Worm (Caenorhabditis elegans) whole organism, L3 larva: ENCODE results near the gene mpst-3.

Experiments used
- R02D3.7 ChIP-seq: fragments of 150-350 bp; optimal IDR thresholded peaks from 2 replicates; lab custom pipeline; 2014; ENCODE audit warnings: missing biosample characterization, missing genetic modification characterization
- ZK546.5 ChIP-seq: sonication (generic microtip); optimal IDR thresholded peaks from 2 replicates; lab custom pipeline; 2017; ENCODE audit warnings: missing biosample characterization, missing genetic modification characterization
- aly-2 ChIP-seq: fragments of 150-350 bp; optimal IDR thresholded peaks from 2 replicates; lab custom pipeline; 2014; ENCODE audit warnings: missing biosample characterization, missing genetic modification characterization
- ama-1 ChIP-seq: fragments of 150-350 bp; optimal IDR thresholded peaks from 2 replicates; lab custom pipeline; 2018
- ceh-28 ChIP-seq: fragments of 150-350 bp; optimal IDR thresholded peaks from 2 replicates; lab custom pipeline; 2014; ENCODE audit warnings: missing biosample characterization, missing genetic modification reagents, missing genetic modification characterization
- ceh-82 ChIP-seq: fragments of 150-350 bp; optimal IDR thresholded peaks from 2 replicates; lab custom pipeline; 2014; ENCODE audit warnings: missing biosample characterization, missing genetic modification characterization
- ceh-9 ChIP-seq: sonication (generic microtip); optimal IDR thresholded peaks from 2 replicates; lab custom pipeline; 2018; ENCODE audit warnings: missing biosample characterization, missing genetic modification characterization
- daf-12 ChIP-seq: fragments of 150-350 bp; optimal IDR thresholded peaks from 2 replicates; lab custom pipeline; 2014; ENCODE audit warnings: missing biosample characterization, missing genetic modification reagents, missing genetic modification characterization
- egl-27 ChIP-seq: sonication (generic microtip); optimal IDR thresholded peaks from 4 replicates; lab custom pipeline; 2017; ENCODE audit warnings: missing biosample characterization, missing genetic modification reagents, missing genetic modification characterization
- egl-5 ChIP-seq: fragments of 150-350 bp; optimal IDR thresholded peaks from 2 replicates; lab custom pipeline; 2017; ENCODE audit warnings: missing biosample characterization, missing genetic modification reagents, missing genetic modification characterization, inconsistent platforms
- elt-2 ChIP-seq: sonication (generic microtip); optimal IDR thresholded peaks from 2 replicates; lab custom pipeline; 2016; ENCODE audit warnings: missing genetic modification reagents, mild to moderate bottlenecking, missing genetic modification characterization, missing compliant biosample characterization
- elt-3 ChIP-seq, 3 experiments: fragments of 150-350 bp in 1 of 3; sonication (generic microtip) in 2 of 3; optimal IDR thresholded peaks; 2 replicates in 2 of 3; 4 replicates in 1 of 3; lab custom pipeline; 2014 to 2017; ENCODE audit warnings: missing biosample characterization in 3 of 3, missing genetic modification characterization in 3 of 3
- eor-1 ChIP-seq, 2 experiments: fragments of 150-350 bp; optimal IDR thresholded peaks; 2 replicates each; lab custom pipeline; 2014 to 2018; ENCODE audit warnings: missing biosample characterization in 2 of 2, missing genetic modification characterization in 2 of 2
- fkh-10 ChIP-seq: sonication (generic microtip); optimal IDR thresholded peaks from 2 replicates; lab custom pipeline; 2017; ENCODE audit warnings: missing biosample characterization, missing genetic modification reagents, missing genetic modification characterization
- fkh-2 ChIP-seq: fragments of 150-350 bp; optimal IDR thresholded peaks from 2 replicates; lab custom pipeline; 2014; ENCODE audit warnings: missing biosample characterization, missing genetic modification reagents, missing genetic modification characterization
- fos-1 ChIP-seq: fragments of 150-350 bp; optimal IDR thresholded peaks from 2 replicates; lab custom pipeline; 2014; ENCODE audit warnings: missing biosample characterization, missing genetic modification characterization
- hmg-11 ChIP-seq: sonication (generic microtip); optimal IDR thresholded peaks from 2 replicates; lab custom pipeline; 2016; ENCODE audit warnings: missing genetic modification characterization, missing compliant biosample characterization
- jun-1 ChIP-seq: fragments of 150-350 bp; optimal IDR thresholded peaks from 2 replicates; lab custom pipeline; 2014; ENCODE audit warnings: missing biosample characterization, missing genetic modification reagents, missing genetic modification characterization
- lin-15B ChIP-seq: fragments of 150-350 bp; optimal IDR thresholded peaks from 2 replicates; lab custom pipeline; 2014; ENCODE audit warnings: missing biosample characterization, missing genetic modification characterization
- lin-39 ChIP-seq: fragments of 150-350 bp; optimal IDR thresholded peaks from 2 replicates; lab custom pipeline; 2018; ENCODE audit warnings: missing biosample characterization, missing genetic modification reagents, missing genetic modification characterization
- lsy-12 ChIP-seq: sonication (generic microtip); optimal IDR thresholded peaks from 2 replicates; lab custom pipeline; 2016; ENCODE audit warnings: mild to moderate bottlenecking, missing genetic modification characterization, missing compliant biosample characterization
- mdl-1 ChIP-seq: fragments of 150-350 bp; optimal IDR thresholded peaks from 2 replicates; lab custom pipeline; 2014; ENCODE audit warnings: missing biosample characterization, missing genetic modification characterization
- mml-1 ChIP-seq: fragments of 150-350 bp; sonication (generic microtip); optimal IDR thresholded peaks from 3 replicates; lab custom pipeline; 2014; ENCODE audit warnings: missing biosample characterization, missing genetic modification characterization
- nfya-1 ChIP-seq: sonication (generic microtip); optimal IDR thresholded peaks from 2 replicates; lab custom pipeline; 2017; ENCODE audit warnings: missing genetic modification characterization, mild to moderate bottlenecking, missing compliant biosample characterization, antibody characterized with exemption, moderate library complexity; ENCODE audit not compliant: insufficient read depth
- nhr-11 ChIP-seq: fragments of 150-350 bp; optimal IDR thresholded peaks from 2 replicates; lab custom pipeline; 2014; ENCODE audit warnings: missing biosample characterization, missing genetic modification characterization
- nhr-12 ChIP-seq: fragments of 150-350 bp; optimal IDR thresholded peaks from 2 replicates; lab custom pipeline; 2014; ENCODE audit warnings: missing biosample characterization, missing genetic modification characterization
- nhr-23 ChIP-seq: fragments of 150-350 bp; optimal IDR thresholded peaks from 2 replicates; lab custom pipeline; 2014; ENCODE audit warnings: missing biosample characterization, missing genetic modification reagents, missing genetic modification characterization
- nhr-237 ChIP-seq: fragments of 150-350 bp; optimal IDR thresholded peaks from 2 replicates; lab custom pipeline; 2014; ENCODE audit warnings: missing biosample characterization, missing genetic modification characterization
- nhr-25 ChIP-seq: sonication (generic microtip); optimal IDR thresholded peaks from 2 replicates; lab custom pipeline; 2017; ENCODE audit warnings: missing biosample characterization, missing genetic modification characterization
- nhr-28 ChIP-seq: fragments of 150-350 bp; optimal IDR thresholded peaks from 2 replicates; lab custom pipeline; 2014; ENCODE audit warnings: missing biosample characterization, missing genetic modification characterization
- nhr-43 ChIP-seq: sonication (generic microtip); optimal IDR thresholded peaks from 2 replicates; lab custom pipeline; 2016; ENCODE audit warnings: mild to moderate bottlenecking, missing genetic modification characterization, missing compliant biosample characterization; ENCODE audit not compliant: poor library complexity, severe bottlenecking
- nhr-67 ChIP-seq: fragments of 150-350 bp; optimal IDR thresholded peaks from 2 replicates; lab custom pipeline; 2014; ENCODE audit warnings: missing biosample characterization, missing genetic modification characterization
- nhr-76 ChIP-seq: fragments of 150-350 bp; sonication (generic microtip); optimal IDR thresholded peaks from 5 replicates; lab custom pipeline; 2014; ENCODE audit warnings: missing biosample characterization, missing genetic modification characterization
- nhr-77 ChIP-seq: fragments of 150-350 bp; optimal IDR thresholded peaks from 2 replicates; lab custom pipeline; 2014; ENCODE audit warnings: missing biosample characterization, missing genetic modification characterization
- pha-4 ChIP-seq: fragments of 150-350 bp; optimal IDR thresholded peaks from 2 replicates; lab custom pipeline; 2014; ENCODE audit warnings: missing biosample characterization, missing genetic modification reagents, missing genetic modification characterization
- pqm-1 ChIP-seq: fragments of 150-350 bp; optimal IDR thresholded peaks from 2 replicates; lab custom pipeline; 2017; ENCODE audit warnings: missing biosample characterization, missing genetic modification characterization, inconsistent platforms
- sea-2 ChIP-seq: fragments of 150-350 bp; sonication (generic microtip); optimal IDR thresholded peaks from 4 replicates; lab custom pipeline; 2014; ENCODE audit warnings: missing biosample characterization, missing genetic modification reagents, missing genetic modification characterization
- skn-1 ChIP-seq: fragments of 150-350 bp; optimal IDR thresholded peaks from 2 replicates; lab custom pipeline; 2014; ENCODE audit warnings: missing biosample characterization, missing genetic modification characterization
- snpc-4 ChIP-seq: fragments of 150-350 bp; optimal IDR thresholded peaks from 2 replicates; lab custom pipeline; 2014; ENCODE audit warnings: missing biosample characterization, missing genetic modification characterization
- tbx-2 ChIP-seq: sonication (generic microtip); optimal IDR thresholded peaks from 2 replicates; lab custom pipeline; 2016; ENCODE audit warnings: mild to moderate bottlenecking, missing genetic modification characterization, missing compliant biosample characterization
- unc-39 ChIP-seq: sonication (generic microtip); optimal IDR thresholded peaks from 4 replicates; lab custom pipeline; 2017; ENCODE audit warnings: missing biosample characterization, missing genetic modification characterization
- unc-62 ChIP-seq: fragments of 150-350 bp; sonication (generic microtip); optimal IDR thresholded peaks from 4 replicates; lab custom pipeline; 2014; ENCODE audit warnings: missing biosample characterization, missing genetic modification reagents, missing genetic modification characterization
- zag-1 ChIP-seq: fragments of 150-350 bp; optimal IDR thresholded peaks from 2 replicates; lab custom pipeline; 2014; ENCODE audit warnings: missing biosample characterization, missing genetic modification characterization
- ztf-11 ChIP-seq: fragments of 150-350 bp; optimal IDR thresholded peaks from 2 replicates; lab custom pipeline; 2014; ENCODE audit warnings: missing biosample characterization, missing genetic modification characterization
- ztf-4 ChIP-seq: fragments of 150-350 bp; optimal IDR thresholded peaks from 2 replicates; lab custom pipeline; 2014; ENCODE audit warnings: missing biosample characterization, missing genetic modification characterization

The mpst-3 gene

ce11 chrV:14849628-14850027, 45.8 kb upstream of the mpst-3 start:
- peak; percentile 51 for TF ChIP-seq lsy-12 (tag; lab: Kevin White, UChicago)
- TF ChIP-seq tbx-2 (tag; lab: Kevin White, UChicago), result peak; percentile 9
- TF ChIP-seq lin-39 (tag; lab: Kevin White, UChicago), result peak; percentile 54
- TF ChIP-seq fos-1 (tag; lab: Kevin White, UChicago), result no peak
- no peak for TF ChIP-seq nhr-12 (tag; lab: Kevin White, UChicago)
- peak in 2 of 3 experiments; percentile 67 to 83 for TF ChIP-seq elt-3 (tag; optimal IDR thresholded peaks at IDR 0.05; lab: Kevin White, UChicago)
- TF ChIP-seq skn-1, result no peak
- TF ChIP-seq unc-62 (GFP tag; lab: Kevin White, UChicago), result no peak
- peak; percentile 88 for TF ChIP-seq nhr-43 (tag; lab: Kevin White, UChicago)
- no peak for TF ChIP-seq nhr-77 (tag; lab: Kevin White, UChicago)
- TF ChIP-seq nhr-67 (tag; lab: Kevin White, UChicago), result no peak
- TF ChIP-seq jun-1, result peak; percentile 25
- TF ChIP-seq mml-1 (tag; lab: Kevin White, UChicago), result no peak
- peak; percentile 85 for TF ChIP-seq nhr-23
- TF ChIP-seq ztf-11 (tag; lab: Kevin White, UChicago), result no peak
- TF ChIP-seq fkh-2 (tag; lab: Kevin White, UChicago), result no peak
- TF ChIP-seq lin-15B, result peak; percentile 5
- TF ChIP-seq daf-12 (tag; lab: Kevin White, UChicago), result no peak
- TF ChIP-seq hmg-11 (tag; lab: Kevin White, UChicago), result peak; percentile 54
- no peak for TF ChIP-seq nhr-76 (tag; lab: Kevin White, UChicago)
- TF ChIP-seq elt-2, result peak; percentile 78
- no peak for TF ChIP-seq sea-2 (GFP tag; lab: Kevin White, UChicago)
- no peak for TF ChIP-seq R02D3.7
- peak; percentile 63 for TF ChIP-seq pqm-1 (tag; lab: Kevin White, UChicago)
- TF ChIP-seq pha-4 (tag; lab: Kevin White, UChicago), result peak; percentile 81
- TF ChIP-seq snpc-4, result peak; percentile 70
- peak; percentile 59 for TF ChIP-seq nfya-1 (tag; lab: Kevin White, UChicago)
- TF ChIP-seq mdl-1 (tag; lab: Kevin White, UChicago), result peak; percentile 43
- no peak for TF ChIP-seq ZK546.5 (tag; lab: Kevin White, UChicago)
- no peak for TF ChIP-seq ztf-4 (tag; lab: Kevin White, UChicago)
- peak; percentile 53 for TF ChIP-seq ama-1 (lab: Kevin White, UChicago)
- TF ChIP-seq zag-1 (tag; lab: Kevin White, UChicago), result no peak
- no peak for TF ChIP-seq egl-5 (tag; lab: Kevin White, UChicago)
- no peak for TF ChIP-seq nhr-28 (tag; lab: Kevin White, UChicago)
- TF ChIP-seq aly-2, result no peak
- no peak for TF ChIP-seq unc-39 (tag; lab: Kevin White, UChicago)
- no peak for TF ChIP-seq eor-1 (tag; optimal IDR thresholded peaks at IDR 0.05; lab: Kevin White, UChicago)
- TF ChIP-seq fkh-10 (GFP tag; lab: Kevin White, UChicago), result no peak
- TF ChIP-seq nhr-25 (tag; lab: Kevin White, UChicago), result peak; percentile 70
- TF ChIP-seq ceh-28, result no peak
- no peak for TF ChIP-seq nhr-11

DNA sequence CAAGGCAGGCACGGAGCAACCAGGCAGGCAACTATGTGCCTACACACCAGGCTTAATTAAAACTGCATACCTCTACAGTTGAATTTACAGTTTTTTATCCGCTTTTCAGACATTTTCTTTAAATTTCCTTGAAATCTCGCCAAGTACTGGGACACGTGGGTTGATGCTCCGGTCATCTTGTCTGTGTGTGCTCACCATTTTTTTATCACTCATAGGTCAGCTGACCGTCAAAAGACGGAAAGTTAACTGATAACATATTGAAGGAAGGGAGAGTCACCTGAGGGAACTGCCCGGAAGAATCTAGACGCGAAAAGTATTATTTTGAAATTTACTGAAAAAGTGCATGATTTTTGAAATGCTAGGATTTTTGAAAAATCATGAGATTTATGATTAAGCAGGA, 44.9 kb upstream of the mpst-3 start:
- TF ChIP-seq ama-1 (lab: Kevin White, UChicago) (peak; percentile 68), nhr-77 (tag; lab: Kevin White, UChicago) (no peak), pqm-1 (tag; lab: Kevin White, UChicago) (peak; percentile 82), pha-4 (tag; lab: Kevin White, UChicago) (peak; percentile 41), nhr-237 (no peak), elt-2 (peak; percentile 87)

DNA sequence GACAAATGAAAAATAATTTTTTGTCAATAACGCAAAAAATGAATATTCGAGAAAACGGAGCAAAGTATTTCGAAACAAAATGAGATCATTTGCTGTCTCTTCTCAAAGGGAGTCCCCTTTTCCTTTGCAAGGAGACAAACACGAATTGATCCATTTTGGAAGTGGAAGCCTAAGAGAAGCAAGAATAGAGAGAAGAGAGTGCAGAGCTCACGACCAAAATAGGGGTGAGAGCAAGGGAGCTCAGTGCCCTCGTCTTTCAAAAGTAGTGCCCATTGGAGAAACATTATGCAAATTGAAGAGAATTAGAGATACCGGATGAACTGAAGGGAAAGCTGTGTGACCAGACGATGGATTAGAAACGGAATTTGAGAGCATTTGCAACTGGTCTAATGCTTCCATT, 44.2 kb upstream of the mpst-3 start:
- TF ChIP-seq daf-12 (tag; lab: Kevin White, UChicago) (no peak), ztf-11 (tag; lab: Kevin White, UChicago) (no peak), tbx-2 (tag; lab: Kevin White, UChicago) (peak; percentile 2), nhr-237 (no peak), nhr-76 (tag; lab: Kevin White, UChicago) (no peak), hmg-11 (tag; lab: Kevin White, UChicago) (peak; percentile 60), ama-1 (lab: Kevin White, UChicago) (no peak), mml-1 (tag; lab: Kevin White, UChicago) (no peak), ceh-82 (tag; lab: Kevin White, UChicago) (no peak), zag-1 (tag; lab: Kevin White, UChicago) (no peak), nhr-23 (no peak), nhr-12 (tag; lab: Kevin White, UChicago) (no peak), ZK546.5 (tag; lab: Kevin White, UChicago) (no peak), jun-1 (no peak), nhr-25 (tag; lab: Kevin White, UChicago) (no peak), lin-15B (peak; percentile 16), ceh-9 (tag; lab: Kevin White, UChicago) (no peak), nfya-1 (tag; lab: Kevin White, UChicago) (peak; percentile 55), fkh-10 (GFP tag; lab: Kevin White, UChicago) (no peak), egl-27 (tag; lab: Kevin White, UChicago) (no peak), nhr-28 (tag; lab: Kevin White, UChicago) (no peak), nhr-11 (no peak), pha-4 (tag; lab: Kevin White, UChicago) (no peak), lin-39 (tag; lab: Kevin White, UChicago) (peak; percentile 84)
